Fruit fly (Drosophila melanogaster) S2 (cell line): ENCODE data around the gene tow.
A peak's percentile ranks its signal among the peaks of the same experiment; 100 is the strongest.

Experiments
- CG8478 ChIP-seq: fragments of >200 bp; optimal IDR thresholded peaks from 2 replicates; lab custom pipeline; 2018
- CTCF ChIP-seq, 2 experiments: fragments of >200 bp; optimal IDR thresholded peaks; 2 replicates each; lab custom pipeline; 2018

DNA sequence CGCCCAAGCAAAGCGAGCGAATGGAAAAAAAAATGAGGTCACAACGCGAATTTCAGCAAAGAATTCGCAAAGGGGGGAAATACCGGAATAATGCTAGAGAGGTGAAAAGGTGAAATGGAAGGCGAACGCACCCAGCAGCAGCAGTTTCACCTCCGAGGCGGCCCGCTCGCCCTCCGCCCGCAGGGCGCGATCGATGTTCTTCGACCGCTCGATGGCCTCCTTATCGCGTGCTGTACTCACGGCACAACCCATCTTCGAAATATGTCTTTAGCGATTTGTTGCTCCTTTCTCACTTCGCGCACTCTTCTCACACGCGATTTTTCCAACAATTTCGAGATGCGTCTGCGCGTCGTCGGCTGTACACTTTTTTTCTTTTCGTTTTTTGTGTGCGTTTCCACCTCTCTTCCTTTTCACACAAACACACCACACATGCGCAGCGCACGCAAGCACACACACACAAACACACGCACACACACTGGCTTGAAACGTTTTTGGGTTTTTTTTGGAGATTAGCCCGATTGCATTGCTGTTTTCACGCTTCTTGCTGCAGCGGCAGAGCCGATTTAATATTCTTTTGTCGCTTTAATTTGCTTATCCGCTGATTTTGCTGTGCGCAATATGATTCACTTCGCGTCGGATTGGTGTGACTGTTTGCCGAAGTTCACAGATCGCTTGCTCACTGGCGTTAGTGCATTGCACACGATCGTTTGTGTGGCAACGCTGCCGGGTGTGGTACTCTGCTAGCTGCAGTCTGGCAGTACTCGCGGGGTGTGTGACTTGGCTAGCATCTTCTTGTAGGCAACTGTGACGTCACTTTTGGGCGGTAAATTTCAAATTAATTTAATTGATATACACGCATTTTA lies 37.0 kb downstream of the tow start, which contains the start of gene Galphai:
- TF ChIP-seq CG8478 (lab: Kevin White, UChicago) (no peak), CTCF (optimal IDR thresholded peaks at IDR 0.05; lab: Kevin White, UChicago) (peak; percentile 76)
